Worm (Caenorhabditis elegans) whole organism, midembryonic: ENCODE results near the gene ubh-3.

Source experiments
- flt-1 ChIP-seq: fragments of 200-800 bp; sonication (Bioruptor generic); IDR thresholded peaks from 2 replicates; pipeline ENCODE4 v1.3.6; 2022; ENCODE audit warnings: missing genetic modification characterization, missing compliant biosample characterization
- ztf-29 ChIP-seq: fragments of 200-800 bp; sonication (Bioruptor generic); IDR thresholded peaks from 2 replicates; pipeline ENCODE4 v1.3.6; 2022; ENCODE audit warnings: missing genetic modification reagents, missing genetic modification characterization, missing compliant biosample characterization

ce11 chrV:6504131-6504827 is 4.3 kb downstream of the ubh-3 start, which contains the start of gene moc-2:
- no peak for TF ChIP-seq ztf-29 (GFP tag; lab: Robert Waterston, UW)
- no peak for TF ChIP-seq flt-1 (GFP tag; lab: Robert Waterston, UW)
